Worm (Caenorhabditis elegans) whole organism, L2 larva: ENCODE measurements around the gene ech-6.
A peak's percentile ranks its signal among the peaks of the same experiment; 100 is the strongest.

ENCODE experiments used
- C34F6.9 ChIP-seq: fragments of 150-350 bp; optimal IDR thresholded peaks from 2 replicates; lab custom pipeline; 2014; ENCODE audit warnings: missing biosample characterization, missing genetic modification characterization
- F13H6.1 ChIP-seq: sonication (generic microtip); optimal IDR thresholded peaks from 2 replicates; lab custom pipeline; 2016; ENCODE audit warnings: missing genetic modification characterization, missing compliant biosample characterization
- R02D3.7 ChIP-seq: fragments of 150-350 bp; optimal IDR thresholded peaks from 2 replicates; lab custom pipeline; 2014; ENCODE audit warnings: missing biosample characterization, missing genetic modification characterization
- Y55F3AM.14 ChIP-seq: fragments of 200-800 bp; sonication (Bioruptor generic); optimal IDR thresholded peaks from 2 replicates; lab custom pipeline; 2018; ENCODE audit warnings: mild to moderate bottlenecking, missing genetic modification characterization, missing compliant biosample characterization
- ZK546.5 ChIP-seq: sonication (generic microtip); optimal IDR thresholded peaks from 2 replicates; lab custom pipeline; 2017; ENCODE audit warnings: missing biosample characterization, missing genetic modification characterization
- alr-1 ChIP-seq: fragments of 150-350 bp; optimal IDR thresholded peaks from 2 replicates; lab custom pipeline; 2014; ENCODE audit warnings: missing biosample characterization, missing genetic modification characterization
- ama-1 ChIP-seq: fragments of 150-350 bp; optimal IDR thresholded peaks from 2 replicates; lab custom pipeline; 2018; ENCODE audit warnings: inconsistent platforms
- blmp-1 ChIP-seq: sonication (generic microtip); optimal IDR thresholded peaks from 2 replicates; lab custom pipeline; 2017; ENCODE audit warnings: missing genetic modification characterization, mild to moderate bottlenecking, missing compliant biosample characterization, antibody characterized with exemption, moderate library complexity; ENCODE audit not compliant: insufficient read depth
- ceh-16 ChIP-seq: fragments of 150-350 bp; optimal IDR thresholded peaks from 2 replicates; lab custom pipeline; 2014; ENCODE audit warnings: missing biosample characterization, missing genetic modification characterization
- ceh-82 ChIP-seq: fragments of 150-350 bp; optimal IDR thresholded peaks from 2 replicates; lab custom pipeline; 2014; ENCODE audit warnings: missing biosample characterization, missing genetic modification characterization
- crh-2 ChIP-seq: sonication (generic microtip); optimal IDR thresholded peaks from 2 replicates; lab custom pipeline; 2017; ENCODE audit warnings: missing biosample characterization, missing genetic modification characterization
- dmd-4 ChIP-seq: sonication (generic microtip); optimal IDR thresholded peaks from 2 replicates; lab custom pipeline; 2017; ENCODE audit warnings: missing biosample characterization, missing genetic modification characterization
- elt-1 ChIP-seq: fragments of 150-350 bp; optimal IDR thresholded peaks from 2 replicates; lab custom pipeline; 2014; ENCODE audit warnings: missing biosample characterization, missing genetic modification characterization
- elt-3 ChIP-seq: sonication (generic microtip); optimal IDR thresholded peaks from 2 replicates; lab custom pipeline; 2017; ENCODE audit warnings: missing biosample characterization, missing genetic modification characterization
- fos-1 ChIP-seq: fragments of 150-350 bp; optimal IDR thresholded peaks from 2 replicates; lab custom pipeline; 2014; ENCODE audit warnings: missing biosample characterization, missing genetic modification characterization
- gmeb-1 ChIP-seq: fragments of 150-350 bp; optimal IDR thresholded peaks from 2 replicates; lab custom pipeline; 2014; ENCODE audit warnings: missing biosample characterization, missing genetic modification characterization
- lin-13 ChIP-seq: fragments of 150-350 bp; optimal IDR thresholded peaks from 2 replicates; lab custom pipeline; 2014; ENCODE audit warnings: missing biosample characterization, missing genetic modification reagents, missing genetic modification characterization
- lin-39 ChIP-seq: fragments of 150-350 bp; optimal IDR thresholded peaks from 2 replicates; lab custom pipeline; 2014; ENCODE audit warnings: missing biosample characterization, missing genetic modification reagents, missing genetic modification characterization
- lsy-2 ChIP-seq, 2 experiments: fragments of 150-350 bp in 1 of 2; sonication (generic microtip) in 1 of 2; optimal IDR thresholded peaks; 2 replicates each; lab custom pipeline; 2014 to 2017; ENCODE audit warnings: missing biosample characterization in 2 of 2, missing genetic modification characterization in 2 of 2
- mdl-1 ChIP-seq, 2 experiments: fragments of 150-350 bp in 1 of 2; sonication (generic microtip) in 1 of 2; optimal IDR thresholded peaks; 2 replicates each; lab custom pipeline; 2017; ENCODE audit warnings: missing biosample characterization in 2 of 2, missing genetic modification characterization in 2 of 2
- nhr-10 ChIP-seq: sonication (generic microtip); optimal IDR thresholded peaks from 2 replicates; lab custom pipeline; 2017; ENCODE audit warnings: missing biosample characterization, missing genetic modification characterization
- nhr-129 ChIP-seq: fragments of 150-350 bp; optimal IDR thresholded peaks from 2 replicates; lab custom pipeline; 2014; ENCODE audit warnings: missing biosample characterization, missing genetic modification characterization
- nhr-23 ChIP-seq: fragments of 150-350 bp; optimal IDR thresholded peaks from 2 replicates; lab custom pipeline; 2014; ENCODE audit warnings: missing biosample characterization, missing genetic modification reagents, missing genetic modification characterization
- nhr-237 ChIP-seq: fragments of 150-350 bp; optimal IDR thresholded peaks from 2 replicates; lab custom pipeline; 2014; ENCODE audit warnings: missing biosample characterization, missing genetic modification characterization
- nhr-6 ChIP-seq: fragments of 150-350 bp; optimal IDR thresholded peaks from 2 replicates; lab custom pipeline; 2014; ENCODE audit warnings: missing biosample characterization, missing genetic modification characterization
- nhr-77 ChIP-seq: fragments of 150-350 bp; optimal IDR thresholded peaks from 2 replicates; lab custom pipeline; 2014; ENCODE audit warnings: missing biosample characterization, missing genetic modification characterization
- sem-4 ChIP-seq: fragments of 150-350 bp; optimal IDR thresholded peaks from 2 replicates; lab custom pipeline; 2014; ENCODE audit warnings: missing biosample characterization, missing genetic modification reagents, missing genetic modification characterization
- skn-1 ChIP-seq: sonication (generic microtip); optimal IDR thresholded peaks from 2 replicates; lab custom pipeline; 2017; ENCODE audit warnings: missing biosample characterization, missing genetic modification characterization
- sma-3 ChIP-seq: sonication (generic microtip); optimal IDR thresholded peaks from 2 replicates; lab custom pipeline; 2016; ENCODE audit warnings: missing genetic modification reagents, missing genetic modification characterization, missing compliant biosample characterization
- sma-9 ChIP-seq, 2 experiments: fragments of 150-350 bp in 1 of 2; sonication (generic microtip) in 1 of 2; optimal IDR thresholded peaks; 2 replicates each; lab custom pipeline; 2014 to 2016; ENCODE audit warnings: missing genetic modification characterization in 2 of 2, mild to moderate bottlenecking in 1 of 2, missing biosample characterization in 1 of 2, missing compliant biosample characterization in 1 of 2, missing genetic modification reagents in 1 of 2, moderate library complexity in 1 of 2
- snpc-4 ChIP-seq: fragments of 150-350 bp; optimal IDR thresholded peaks from 2 replicates; lab custom pipeline; 2014; ENCODE audit warnings: missing biosample characterization, missing genetic modification characterization
- unc-55 ChIP-seq: fragments of 150-350 bp; sonication (generic microtip); optimal IDR thresholded peaks from 3 replicates; lab custom pipeline; 2014; ENCODE audit warnings: missing biosample characterization, missing genetic modification reagents, missing genetic modification characterization
- zag-1 ChIP-seq: fragments of 150-350 bp; optimal IDR thresholded peaks from 2 replicates; lab custom pipeline; 2014; ENCODE audit warnings: missing biosample characterization, missing genetic modification characterization
- ztf-1 ChIP-seq: fragments of 200-800 bp; sonication (Bioruptor generic); conservative IDR thresholded peaks from 2 replicates; pipeline ENCODE4 v1.3.6; 2022; ENCODE audit warnings: missing genetic modification characterization, missing compliant biosample characterization
- ztf-11 ChIP-seq: sonication (generic microtip); optimal IDR thresholded peaks from 2 replicates; lab custom pipeline; 2017; ENCODE audit warnings: missing biosample characterization, missing genetic modification characterization
- ztf-4 ChIP-seq: fragments of 150-350 bp; optimal IDR thresholded peaks from 2 replicates; lab custom pipeline; 2014; ENCODE audit warnings: missing biosample characterization, missing genetic modification characterization

The ech-6 gene

ce11 chrIII:9793592-9794417 lies 41.1 kb upstream of the ech-6 start, which contains the start of the genes R10E11.9 and mcm-6:
Gene R10E11.9 (minus strand): TSS chrIII:9793642.
Gene mcm-6 (plus strand): TSS chrIII:9794367.
- no peak for TF ChIP-seq unc-55 (GFP tag; lab: Kevin White, UChicago)
- TF ChIP-seq nhr-237 (tag; lab: Kevin White, UChicago) = no peak
- no peak for TF ChIP-seq mdl-1 (tag; optimal IDR thresholded peaks at IDR 0.05; lab: Kevin White, UChicago)
- TF ChIP-seq Y55F3AM.14 (GFP tag; lab: Kevin White, UChicago) = no peak
- no peak for TF ChIP-seq nhr-6 (tag; lab: Kevin White, UChicago)
- TF ChIP-seq dmd-4 (tag; lab: Kevin White, UChicago) = no peak
- no peak for TF ChIP-seq nhr-129
- TF ChIP-seq sma-3 (GFP tag; lab: Kevin White, UChicago) = no peak
- no peak for TF ChIP-seq ceh-16 (tag; lab: Kevin White, UChicago)
- no peak for TF ChIP-seq sem-4 (tag; lab: Kevin White, UChicago)
- TF ChIP-seq snpc-4 (tag; lab: Kevin White, UChicago) = no peak
- TF ChIP-seq ceh-82 (tag; lab: Kevin White, UChicago) = no peak
- TF ChIP-seq gmeb-1 (tag; lab: Kevin White, UChicago) = peak; percentile 62
- TF ChIP-seq skn-1 (tag; lab: Kevin White, UChicago) = no peak
- no peak for TF ChIP-seq ztf-1 (GFP tag; lab: Robert Waterston, UW)
- no peak for TF ChIP-seq blmp-1 (tag; lab: Kevin White, UChicago)
- TF ChIP-seq nhr-23 = no peak
- peak in 1 of 2 experiments; percentile 20 for TF ChIP-seq lsy-2 (tag; optimal IDR thresholded peaks at IDR 0.05; lab: Kevin White, UChicago)
- no peak for TF ChIP-seq alr-1 (tag; lab: Kevin White, UChicago)
- TF ChIP-seq sma-9 (GFP tag; optimal IDR thresholded peaks at IDR 0.05; lab: Kevin White, UChicago) = no peak
- no peak for TF ChIP-seq sma-9 (tag; optimal IDR thresholded peaks at IDR 0.05; lab: Kevin White, UChicago)
- no peak for TF ChIP-seq nhr-10 (tag; lab: Kevin White, UChicago)
- TF ChIP-seq crh-2 = no peak
- TF ChIP-seq ama-1 (lab: Kevin White, UChicago) = no peak
- no peak for TF ChIP-seq lin-13 (GFP tag; lab: Kevin White, UChicago)
- peak; percentile 16 for TF ChIP-seq C34F6.9 (tag; lab: Kevin White, UChicago)
- no peak for TF ChIP-seq F13H6.1

- no peak for TF ChIP-seq C34F6.9 (tag; lab: Kevin White, UChicago)
- no peak for TF ChIP-seq elt-3 (tag; lab: Kevin White, UChicago)
- no peak for TF ChIP-seq ztf-1 (GFP tag; lab: Robert Waterston, UW)
- no peak for TF ChIP-seq sma-3 (GFP tag; lab: Kevin White, UChicago)
- TF ChIP-seq dmd-4 (tag; lab: Kevin White, UChicago) = no peak
- no peak for TF ChIP-seq R02D3.7 (tag; lab: Kevin White, UChicago)
- no peak for TF ChIP-seq F13H6.1
- no peak for TF ChIP-seq sem-4 (tag; lab: Kevin White, UChicago)
- TF ChIP-seq nhr-10 (tag; lab: Kevin White, UChicago) = no peak
- no peak for TF ChIP-seq ztf-4 (tag; lab: Kevin White, UChicago)
- no peak for TF ChIP-seq zag-1 (tag; lab: Kevin White, UChicago)
- no peak for TF ChIP-seq ZK546.5
- TF ChIP-seq skn-1 (tag; lab: Kevin White, UChicago) = no peak
- no peak for TF ChIP-seq alr-1 (tag; lab: Kevin White, UChicago)
- no peak for TF ChIP-seq nhr-6 (tag; lab: Kevin White, UChicago)
- no peak for TF ChIP-seq ztf-11
- TF ChIP-seq lin-13 (GFP tag; lab: Kevin White, UChicago) = no peak
- no peak for TF ChIP-seq ceh-82 (tag; lab: Kevin White, UChicago)
These were observed 37.0 kb upstream of the ech-6 start, which contains the start of gene R10E11.5 for ce11 chrIII:9789607-9790073. Gene R10E11.5 (minus strand): TSS chrIII:9789657.

- TF ChIP-seq elt-1 (no peak), snpc-4 (tag; lab: Kevin White, UChicago) (no peak)
- TF ChIP-seq, all 48 proteins: peak for 0
These were observed 36.4 kb upstream of the ech-6 start for ce11 chrIII:9789083-9789482.

ce11 chrIII:9786776-9787175 lies 34.1 kb upstream of the ech-6 start:
- TF ChIP-seq alr-1 (tag; lab: Kevin White, UChicago) (no peak), ama-1 (lab: Kevin White, UChicago) (no peak), dmd-4 (tag; lab: Kevin White, UChicago) (no peak), sem-4 (tag; lab: Kevin White, UChicago) (no peak), crh-2 (peak; percentile 84), ztf-11 (no peak), nhr-77 (tag; lab: Kevin White, UChicago) (no peak), mdl-1 (tag; optimal IDR thresholded peaks at IDR 0.05; lab: Kevin White, UChicago) (no peak), fos-1 (peak; percentile 95), C34F6.9 (tag; lab: Kevin White, UChicago) (no peak), lin-39 (no peak), R02D3.7 (tag; lab: Kevin White, UChicago) (no peak), sma-3 (GFP tag; lab: Kevin White, UChicago) (no peak)
